Worm (Caenorhabditis elegans) whole organism, late embryonic: ENCODE measurements around the gene R07H5.16.

Experiments used
- pha-4 ChIP-seq: fragments of 150-350 bp; optimal IDR thresholded peaks from 2 replicates; lab custom pipeline; 2018; ENCODE audit warnings: missing biosample characterization, missing genetic modification reagents, missing genetic modification characterization
- unc-86 ChIP-seq: sonication (generic microtip); optimal IDR thresholded peaks from 2 replicates; lab custom pipeline; 2016; ENCODE audit warnings: missing genetic modification characterization, missing compliant biosample characterization

ce11 chrIV:11231376-11231775 is 32.2 kb downstream of the R07H5.16 start:
- TF ChIP-seq unc-86 (tag; lab: Kevin White, UChicago), result no peak
- no peak for TF ChIP-seq pha-4 (tag; lab: Kevin White, UChicago)
